Worm (Caenorhabditis elegans): Measurements from ENCODE around the gene cdc-25.2.

DNA sequence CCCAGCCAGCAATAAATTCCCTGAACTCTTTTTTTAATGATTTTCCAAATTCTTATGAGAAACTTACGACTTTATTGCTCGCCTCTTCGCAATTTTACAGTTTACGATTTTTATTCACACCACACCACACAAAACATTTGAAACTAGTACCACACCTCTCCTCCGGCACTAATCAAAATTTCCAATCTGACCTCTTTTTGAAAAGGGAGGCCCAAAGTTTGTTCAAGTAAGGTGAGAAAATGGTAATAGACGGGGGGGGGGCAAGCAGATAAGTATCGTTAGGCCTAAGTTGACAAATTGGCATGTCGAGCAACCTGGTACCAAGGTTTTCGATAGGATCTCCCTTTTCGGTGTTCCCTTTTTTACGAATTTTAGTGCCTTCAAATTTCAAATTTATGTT is 12.9 kb downstream of the cdc-25.2 start:
- TF ChIP-seq B0261.1 (tag; optimal IDR thresholded peaks at IDR 0.05) (no peak), nfya-2 (GFP tag; IDR thresholded peaks at IDR 0.05) (no peak), dox-1 (GFP tag; IDR thresholded peaks at IDR 0.05) (no peak), mcd-1 (GFP tag; IDR thresholded peaks at IDR 0.05) (no peak), unc-62 (GFP tag; optimal IDR thresholded peaks at IDR 0.05) (no peak), nfyb-1 (GFP tag; IDR thresholded peaks at IDR 0.05) (no peak), madf-6 (GFP tag; IDR thresholded peaks at IDR 0.05) (no peak), ama-1 (optimal IDR thresholded peaks at IDR 0.05) (no peak), ama-1 (GFP tag; optimal IDR thresholded peaks at IDR 0.05) (no peak), egl-18 (GFP tag; IDR thresholded peaks at IDR 0.05) (no peak), dpl-1 (GFP tag; optimal IDR thresholded peaks at IDR 0.05) (no peak)
